Worm (Caenorhabditis elegans): ENCODE results near the gene dach-1.

The dach-1 gene

DNA sequence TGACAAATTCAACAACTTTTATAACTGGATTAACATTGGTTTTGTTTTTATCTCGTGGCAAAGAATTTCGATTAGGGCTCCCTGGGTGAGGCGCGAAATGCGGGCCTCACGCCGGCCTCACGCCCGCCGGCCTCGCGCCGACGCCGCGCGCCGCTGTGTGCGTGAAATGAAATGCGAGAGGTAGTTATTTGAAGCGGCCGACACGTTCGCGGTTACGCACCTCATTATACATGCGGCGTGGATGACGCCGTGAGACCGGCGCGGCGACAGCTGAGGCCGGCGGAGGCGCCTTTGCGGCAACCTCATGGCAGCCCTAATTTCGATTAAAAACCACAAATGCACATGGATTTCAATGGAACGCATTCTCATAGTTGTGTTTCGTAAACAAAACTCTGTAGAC is 22.3 kb upstream of the dach-1 start:
- TF ChIP-seq alr-1 (tag; optimal IDR thresholded peaks at IDR 0.05) (no peak), zag-1 (tag; optimal IDR thresholded peaks at IDR 0.05) (no peak), unc-39 (tag; optimal IDR thresholded peaks at IDR 0.05) (no peak), sma-9 (GFP tag; optimal IDR thresholded peaks at IDR 0.05) (no peak), sma-9 (tag; optimal IDR thresholded peaks at IDR 0.05) (no peak), unc-55 (GFP tag; optimal IDR thresholded peaks at IDR 0.05) (no peak), nhr-12 (tag; optimal IDR thresholded peaks at IDR 0.05) (no peak), egl-27 (tag; optimal IDR thresholded peaks at IDR 0.05) (no peak), snpc-4 (tag; optimal IDR thresholded peaks at IDR 0.05) (no peak), C34F6.9 (tag; optimal IDR thresholded peaks at IDR 0.05) (no peak), ZK546.5 (tag; optimal IDR thresholded peaks at IDR 0.05) (no peak), lin-11 (tag; optimal IDR thresholded peaks at IDR 0.05) (no peak), nhr-23 (tag; optimal IDR thresholded peaks at IDR 0.05) (no peak), ama-1 (optimal IDR thresholded peaks at IDR 0.05) (no peak), R02D3.7 (tag; optimal IDR thresholded peaks at IDR 0.05) (no peak), nhr-25 (tag; optimal IDR thresholded peaks at IDR 0.05) (no peak), nhr-129 (tag; optimal IDR thresholded peaks at IDR 0.05) (no peak), lin-39 (tag; optimal IDR thresholded peaks at IDR 0.05) (no peak), mbf-1 (tag; optimal IDR thresholded peaks at IDR 0.05) (no peak)

DNA sequence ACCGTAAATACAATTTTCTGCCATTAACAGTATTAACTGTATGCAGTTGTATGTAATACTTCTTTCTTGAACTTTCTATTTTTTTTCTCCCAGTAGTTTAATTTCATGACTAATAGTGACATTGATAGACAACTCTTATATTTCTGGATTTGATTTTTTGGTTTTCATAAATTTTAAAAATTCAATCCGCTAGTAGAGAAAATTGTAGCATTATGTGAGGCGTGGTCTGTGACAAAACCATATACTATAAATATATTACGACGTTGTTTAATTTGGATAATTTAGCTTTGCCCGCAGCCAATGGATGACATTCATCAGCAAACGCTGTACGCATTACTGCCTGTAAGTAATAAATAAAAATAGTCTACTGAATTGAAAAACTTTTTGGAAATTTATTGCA is 20.7 kb upstream of the dach-1 start, which contains the start of gene srx-64:
srx-64 (plus strand) TSS at position 301 of the 400 bp plus-strand sequence.
- TF ChIP-seq mdl-1 (tag; optimal IDR thresholded peaks at IDR 0.05) = no peak
- no peak for TF ChIP-seq lin-39 (tag; optimal IDR thresholded peaks at IDR 0.05)
- no peak for TF ChIP-seq elt-1 (tag; optimal IDR thresholded peaks at IDR 0.05)
- no peak for TF ChIP-seq lin-13 (GFP tag; optimal IDR thresholded peaks at IDR 0.05)
- TF ChIP-seq ama-1 (optimal IDR thresholded peaks at IDR 0.05) = no peak
- TF ChIP-seq mab-5 (tag; optimal IDR thresholded peaks at IDR 0.05) = no peak
- TF ChIP-seq zag-1 (tag; optimal IDR thresholded peaks at IDR 0.05) = no peak
- TF ChIP-seq mbf-1 (tag; optimal IDR thresholded peaks at IDR 0.05) = no peak

DNA sequence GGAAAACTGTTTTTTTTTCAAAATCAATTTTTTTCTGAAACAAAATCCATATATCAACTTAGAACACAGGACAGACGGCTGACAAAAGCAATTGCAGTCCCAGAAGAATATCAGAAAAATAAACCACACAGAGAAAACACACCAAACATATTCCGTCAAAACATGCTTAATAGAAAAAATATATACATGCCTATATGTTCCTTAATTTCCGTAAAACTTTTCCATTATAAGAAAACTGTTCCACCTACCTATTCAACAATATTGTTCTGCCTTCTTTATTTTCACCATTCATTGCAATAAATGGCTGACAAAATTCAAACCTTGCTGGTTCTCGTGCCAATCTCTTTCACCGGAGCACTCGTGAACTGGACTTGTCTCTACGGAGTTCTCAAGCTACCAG is 18.5 kb upstream of the dach-1 start, which contains the start of gene srx-63:
srx-63 (plus strand) TSS at position 301 of the 400 bp plus-strand sequence.
- TF ChIP-seq elt-1 (tag; optimal IDR thresholded peaks at IDR 0.05) (no peak), nhr-77 (tag; optimal IDR thresholded peaks at IDR 0.05) (no peak), nhr-6 (tag; optimal IDR thresholded peaks at IDR 0.05) (no peak), elt-3 (tag; optimal IDR thresholded peaks at IDR 0.05) (no peak), aly-2 (tag; optimal IDR thresholded peaks at IDR 0.05) (no peak), mbf-1 (tag; optimal IDR thresholded peaks at IDR 0.05) (no peak), mdl-1 (tag; optimal IDR thresholded peaks at IDR 0.05) (no peak), ceh-16 (tag; optimal IDR thresholded peaks at IDR 0.05) (no peak), ceh-82 (tag; optimal IDR thresholded peaks at IDR 0.05) (no peak), dmd-4 (tag; optimal IDR thresholded peaks at IDR 0.05) (no peak), snpc-4 (tag; optimal IDR thresholded peaks at IDR 0.05) (no peak), ama-1 (optimal IDR thresholded peaks at IDR 0.05) (no peak), ztf-4 (tag; optimal IDR thresholded peaks at IDR 0.05) (no peak), nhr-237 (tag; optimal IDR thresholded peaks at IDR 0.05) (no peak)

DNA sequence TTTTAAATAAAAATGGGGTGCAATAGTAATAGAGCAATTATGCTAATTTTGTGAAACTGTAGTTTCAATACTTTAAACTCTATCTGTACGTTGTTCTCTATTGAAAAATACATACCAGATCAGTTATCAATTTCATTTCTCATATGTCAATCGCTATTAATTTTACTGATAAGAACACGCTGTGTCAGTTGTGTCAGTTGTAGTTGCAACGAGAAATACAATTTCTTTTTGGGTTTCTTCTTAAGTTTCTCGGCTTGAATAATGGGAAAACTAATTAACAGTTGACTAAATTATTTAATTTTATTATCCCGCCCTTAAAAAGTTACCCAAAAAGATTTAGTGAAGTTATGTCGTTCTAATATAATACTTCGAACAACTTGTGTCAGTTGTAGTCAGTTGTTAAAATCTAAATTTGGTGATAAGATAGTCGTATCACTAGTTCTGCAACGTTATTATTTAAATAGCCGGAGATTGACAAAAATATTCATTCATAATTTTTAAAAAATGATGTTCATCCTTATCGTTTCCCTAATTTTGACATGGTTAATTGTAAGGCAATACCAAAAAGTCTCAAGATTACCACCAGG is 13.8 kb upstream of the dach-1 start, which contains the start of gene cyp-35A5:
cyp-35A5 (plus strand) TSS at position 435 of the 587 bp plus-strand sequence.
- TF ChIP-seq peb-1 (tag; optimal IDR thresholded peaks at IDR 0.05) (no peak), fos-1 (tag; optimal IDR thresholded peaks at IDR 0.05) (peak; percentile 7), mdl-1 (tag; optimal IDR thresholded peaks at IDR 0.05) (no peak), ceh-16 (tag; optimal IDR thresholded peaks at IDR 0.05) (no peak)

DNA sequence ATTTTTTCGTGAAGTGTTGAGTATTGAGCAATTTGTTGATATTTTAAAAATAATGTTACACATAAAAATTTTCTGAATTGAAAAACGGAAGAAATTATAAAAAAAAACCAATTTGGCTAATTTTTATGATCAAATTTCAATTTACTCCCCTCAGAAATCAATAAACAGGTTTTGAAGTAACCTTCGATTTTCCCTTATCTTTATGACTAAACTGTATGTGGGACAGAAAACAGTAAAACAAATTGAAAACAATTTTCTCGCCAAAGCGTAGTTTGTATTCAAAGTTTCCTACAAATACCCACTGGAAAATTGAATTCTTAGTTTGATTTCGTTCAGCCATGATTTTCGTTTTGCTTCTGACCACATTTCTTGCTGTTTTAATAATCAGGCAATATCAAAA is 11.0 kb upstream of the dach-1 start, which contains the start of gene cyp-35B1:
cyp-35B1 (plus strand) TSS at position 244 of the 400 bp plus-strand sequence.
- no peak for TF ChIP-seq alr-1 (tag; optimal IDR thresholded peaks at IDR 0.05)
- no peak for TF ChIP-seq nhr-10 (tag; optimal IDR thresholded peaks at IDR 0.05)
- no peak for TF ChIP-seq nhr-237 (tag; optimal IDR thresholded peaks at IDR 0.05)
- TF ChIP-seq mab-5 (tag; optimal IDR thresholded peaks at IDR 0.05) = no peak
- no peak for TF ChIP-seq ZK546.5 (tag; optimal IDR thresholded peaks at IDR 0.05)
- TF ChIP-seq mdl-1 (tag; optimal IDR thresholded peaks at IDR 0.05) = no peak
- TF ChIP-seq C34F6.9 (tag; optimal IDR thresholded peaks at IDR 0.05) = no peak
- TF ChIP-seq ceh-82 (tag; optimal IDR thresholded peaks at IDR 0.05) = no peak
- no peak for TF ChIP-seq nhr-21 (tag; optimal IDR thresholded peaks at IDR 0.05)
- no peak for TF ChIP-seq unc-39 (tag; optimal IDR thresholded peaks at IDR 0.05)
- no peak for TF ChIP-seq dmd-4 (tag; optimal IDR thresholded peaks at IDR 0.05)
- no peak for TF ChIP-seq R02D3.7 (tag; optimal IDR thresholded peaks at IDR 0.05)
- TF ChIP-seq unc-62 (GFP tag; optimal IDR thresholded peaks at IDR 0.05) = no peak
- TF ChIP-seq nhr-77 (tag; optimal IDR thresholded peaks at IDR 0.05) = no peak
- no peak for TF ChIP-seq peb-1 (tag; optimal IDR thresholded peaks at IDR 0.05)
- no peak for TF ChIP-seq lin-11 (tag; optimal IDR thresholded peaks at IDR 0.05)
